Fruit fly (Drosophila melanogaster) whole organism, embryonic: ENCODE results near the gene THADA.

Experiments
- Adf1 ChIP-seq: fragments of 200-800 bp; sonication (Bioruptor generic); IDR thresholded peaks from 2 replicates; pipeline ENCODE4 v1.3.6; 2022; ENCODE audit warnings: missing biosample characterization, missing genetic modification characterization
- Atf6 ChIP-seq: fragments of 200-800 bp; sonication (Bioruptor generic); IDR thresholded peaks from 2 replicates; pipeline ENCODE4 v1.3.6; 2022; ENCODE audit warnings: missing biosample characterization, missing genetic modification characterization
- Awh ChIP-seq: fragments of 200-800 bp; sonication (Bioruptor generic); IDR thresholded peaks from 2 replicates; pipeline ENCODE4, ENCODE4 v1.3.6; 2022; ENCODE audit warnings: missing biosample characterization, missing genetic modification characterization
- B-H1 ChIP-seq: fragments of 200-800 bp; sonication (Bioruptor generic); IDR thresholded peaks from 3 replicates; pipeline ENCODE4 v1.3.6; 2022; ENCODE audit warnings: missing biosample characterization, missing genetic modification characterization
- Bgb ChIP-seq: fragments of 200-800 bp; sonication (Bioruptor generic); IDR thresholded peaks from 2 replicates; pipeline ENCODE4 v1.3.6; 2022; ENCODE audit warnings: missing biosample characterization, missing genetic modification characterization; ENCODE audit not compliant: partially characterized antibody
- CG10209 ChIP-seq: fragments of 200-800 bp; sonication (Bioruptor generic); optimal IDR thresholded peaks from 3 replicates; lab custom pipeline; 2017; ENCODE audit warnings: missing biosample characterization, mild to moderate bottlenecking, missing genetic modification characterization, missing genetic modification reagents
- CG1024 ChIP-seq: fragments of 200-800 bp; sonication (Bioruptor generic); IDR thresholded peaks from 2 replicates; pipeline ENCODE4 v1.3.6; 2022; ENCODE audit warnings: missing biosample characterization, missing genetic modification characterization
- CG10267 ChIP-seq: fragments of 200-800 bp; sonication (Bioruptor generic); optimal IDR thresholded peaks from 2 replicates; lab custom pipeline; 2018; ENCODE audit warnings: missing biosample characterization, mild to moderate bottlenecking, missing genetic modification characterization, moderate library complexity
- CG12219 ChIP-seq: fragments of 200-800 bp; sonication (Bioruptor generic); optimal IDR thresholded peaks from 3 replicates; lab custom pipeline; 2018; ENCODE audit warnings: missing biosample characterization, mild to moderate bottlenecking, missing genetic modification characterization
- CG16779 ChIP-seq: fragments of 200-800 bp; sonication (Bioruptor generic); IDR thresholded peaks from 2 replicates; pipeline ENCODE4 v1.3.6; 2022; ENCODE audit warnings: missing biosample characterization, missing genetic modification characterization
- CG16815 ChIP-seq: fragments of 200-800 bp; sonication (Bioruptor generic); optimal IDR thresholded peaks from 3 replicates; lab custom pipeline; 2017; ENCODE audit warnings: missing biosample characterization, mild to moderate bottlenecking, missing genetic modification characterization
- CG17568 ChIP-seq: fragments of 200-800 bp; sonication (Bioruptor generic); optimal IDR thresholded peaks from 2 replicates; lab custom pipeline; 2018; ENCODE audit warnings: missing biosample characterization, mild to moderate bottlenecking, missing genetic modification characterization, moderate library complexity
- CG18262 ChIP-seq: fragments of 200-800 bp; optimal IDR thresholded peaks from 3 replicates; lab custom pipeline; 2019; ENCODE audit warnings: missing biosample characterization, mild to moderate bottlenecking, missing genetic modification characterization, moderate library complexity
- CG18764 ChIP-seq: fragments of 200-800 bp; sonication (Bioruptor generic); optimal IDR thresholded peaks from 3 replicates; lab custom pipeline; 2016; ENCODE audit warnings: missing biosample characterization, missing genetic modification characterization
- CG30431 ChIP-seq: fragments of 200-800 bp; sonication (Bioruptor generic); optimal IDR thresholded peaks from 2 replicates; lab custom pipeline; 2017; ENCODE audit warnings: missing biosample characterization, missing genetic modification characterization
- CG31388 ChIP-seq: fragments of 200-800 bp; sonication (Bioruptor generic); optimal IDR thresholded peaks from 2 replicates; lab custom pipeline; 2016; ENCODE audit warnings: missing biosample characterization, missing genetic modification characterization
- CG3407 ChIP-seq: fragments of 200-800 bp; sonication (Bioruptor generic); optimal IDR thresholded peaks from 2 replicates; lab custom pipeline; 2018; ENCODE audit warnings: missing biosample characterization, mild to moderate bottlenecking, missing genetic modification characterization
- CG34422 ChIP-seq: fragments of 200-800 bp; sonication (Bioruptor generic); IDR thresholded peaks from 3 replicates; pipeline ENCODE4 v1.3.6; 2022; ENCODE audit warnings: missing biosample characterization, missing genetic modification characterization
- CG3847 ChIP-seq: fragments of 200-800 bp; sonication (Bioruptor generic); IDR thresholded peaks from 2 replicates; pipeline ENCODE4 v1.3.6; 2022; ENCODE audit warnings: missing biosample characterization, missing genetic modification characterization
- CG4424 ChIP-seq: fragments of 200-800 bp; sonication (Bioruptor generic); optimal IDR thresholded peaks from 3 replicates; lab custom pipeline; 2016; ENCODE audit warnings: missing biosample characterization, missing genetic modification characterization
- CG6813 ChIP-seq: fragments of 200-800 bp; sonication (Bioruptor generic); optimal IDR thresholded peaks from 2 replicates; lab custom pipeline; 2017; ENCODE audit warnings: missing biosample characterization, missing genetic modification characterization, mild to moderate bottlenecking, moderate library complexity, missing genetic modification reagents
- CG7786 ChIP-seq: fragments of 200-800 bp; sonication (Bioruptor generic); optimal IDR thresholded peaks from 2 replicates; lab custom pipeline; 2016; ENCODE audit warnings: missing biosample characterization, missing genetic modification characterization
- CG9609 ChIP-seq: fragments of 200-800 bp; sonication (Bioruptor generic); optimal IDR thresholded peaks from 3 replicates; lab custom pipeline; 2016; ENCODE audit warnings: missing biosample characterization, missing genetic modification characterization
- CG9876 ChIP-seq: fragments of 200-800 bp; sonication (Bioruptor generic); optimal IDR thresholded peaks from 2 replicates; lab custom pipeline; 2016; ENCODE audit warnings: missing biosample characterization, missing genetic modification characterization
- D19A ChIP-seq: fragments of 200-800 bp; optimal IDR thresholded peaks from 3 replicates; lab custom pipeline; 2019; ENCODE audit warnings: missing biosample characterization, mild to moderate bottlenecking, missing genetic modification characterization, moderate library complexity
- Dip3 ChIP-seq: fragments of 200-800 bp; sonication (Bioruptor generic); optimal IDR thresholded peaks from 3 replicates; lab custom pipeline; 2016; ENCODE audit warnings: missing biosample characterization, missing genetic modification characterization
- Dll ChIP-seq: fragments of 200-800 bp; sonication (Bioruptor generic); IDR thresholded peaks from 4 replicates; pipeline ENCODE4 v1.3.6; 2022; ENCODE audit warnings: missing biosample characterization, missing genetic modification characterization; ENCODE audit not compliant: partially characterized antibody
- Fer3 ChIP-seq: fragments of 200-800 bp; sonication (Bioruptor generic); optimal IDR thresholded peaks from 2 replicates; lab custom pipeline; 2018; ENCODE audit warnings: missing biosample characterization, mild to moderate bottlenecking, missing genetic modification characterization, moderate library complexity
- Max ChIP-seq: fragments of 200-800 bp; sonication (Bioruptor generic); optimal IDR thresholded peaks from 2 replicates; lab custom pipeline; 2016; ENCODE audit warnings: missing biosample characterization, mild to moderate bottlenecking, missing genetic modification characterization
- Nf-YA ChIP-seq: fragments of 200-800 bp; sonication (Bioruptor generic); IDR thresholded peaks from 2 replicates; pipeline ENCODE4 v1.3.6; 2022; ENCODE audit warnings: missing biosample characterization, missing genetic modification characterization
- Oaz ChIP-seq: fragments of 200-800 bp; sonication (Bioruptor generic); IDR thresholded peaks from 2 replicates; pipeline ENCODE4 v1.3.6; 2022; ENCODE audit warnings: missing biosample characterization, missing genetic modification characterization
- Rx ChIP-seq: fragments of 200-800 bp; sonication (Bioruptor generic); IDR thresholded peaks from 2 replicates; pipeline ENCODE4 v1.3.6; 2022; ENCODE audit warnings: missing biosample characterization, missing genetic modification characterization
- Sin3A ChIP-seq: fragments of >200 bp; optimal IDR thresholded peaks from 2 replicates; lab custom pipeline; 2018
- Ssrp ChIP-seq: fragments of 200-800 bp; sonication (Bioruptor generic); optimal IDR thresholded peaks from 2 replicates; lab custom pipeline; 2018; ENCODE audit warnings: missing biosample characterization, mild to moderate bottlenecking, missing genetic modification characterization, moderate library complexity
- Stat92E ChIP-seq, 3 experiments: fragments of >200 bp in 2 of 3; fragments of 200-800 bp in 1 of 3; sonication (Bioruptor generic) in 1 of 3; optimal IDR thresholded peaks; 2 replicates each; lab custom pipeline; 2017 to 2019; ENCODE audit warnings: missing biosample characterization in 3 of 3, missing genetic modification characterization in 3 of 3, mild to moderate bottlenecking in 1 of 3, moderate library complexity in 1 of 3
- Trl ChIP-seq, 3 experiments: fragments of >200 bp in 2 of 3; fragments of 200-800 bp in 1 of 3; sonication (Bioruptor generic) in 1 of 3; optimal IDR thresholded peaks; 2 replicates in 1 of 3; 3 replicates in 2 of 3; lab custom pipeline; 2016 to 2017; ENCODE audit warnings: missing biosample characterization in 1 of 3, missing genetic modification characterization in 1 of 3
- aop ChIP-seq: fragments of 200-800 bp; sonication (Bioruptor generic); IDR thresholded peaks from 2 replicates; pipeline ENCODE4 v1.3.6; 2022; ENCODE audit warnings: missing biosample characterization, missing genetic modification characterization
- cas ChIP-seq: fragments of 200-800 bp; sonication (Bioruptor generic); IDR thresholded peaks from 2 replicates; pipeline ENCODE4 v1.3.6; 2022; ENCODE audit warnings: missing biosample characterization, missing genetic modification characterization
- crol ChIP-seq: fragments of 200-800 bp; sonication (Bioruptor generic); IDR thresholded peaks from 2 replicates; pipeline ENCODE4 v1.3.6; 2022; ENCODE audit warnings: missing biosample characterization, missing genetic modification characterization
- hth ChIP-seq: fragments of >200 bp; optimal IDR thresholded peaks from 2 replicates; lab custom pipeline; 2017; ENCODE audit warnings: inconsistent platforms
- ken ChIP-seq: fragments of 200-800 bp; sonication (Bioruptor generic); IDR thresholded peaks from 3 replicates; pipeline ENCODE4 v1.3.6; 2022; ENCODE audit warnings: missing biosample characterization, missing genetic modification characterization
- klu ChIP-seq: fragments of 200-800 bp; sonication (Bioruptor generic); IDR thresholded peaks from 2 replicates; pipeline ENCODE4 v1.3.6; 2022; ENCODE audit warnings: missing biosample characterization, missing genetic modification characterization
- maf-S ChIP-seq: fragments of 200-800 bp; sonication (Bioruptor generic); optimal IDR thresholded peaks from 2 replicates; lab custom pipeline; 2016; ENCODE audit warnings: missing biosample characterization, missing genetic modification characterization
- nerfin-1 ChIP-seq: fragments of 200-800 bp; sonication (Bioruptor generic); optimal IDR thresholded peaks from 3 replicates; lab custom pipeline; 2019; ENCODE audit warnings: missing biosample characterization, mild to moderate bottlenecking, missing genetic modification characterization, moderate library complexity
- p53 ChIP-seq: fragments of 200-800 bp; sonication (Bioruptor generic); optimal IDR thresholded peaks from 2 replicates; lab custom pipeline; 2016; ENCODE audit warnings: missing biosample characterization, missing genetic modification characterization
- pfk ChIP-seq: fragments of 200-800 bp; sonication (Bioruptor generic); optimal IDR thresholded peaks from 2 replicates; lab custom pipeline; 2018; ENCODE audit warnings: missing biosample characterization, mild to moderate bottlenecking, missing genetic modification characterization, moderate library complexity
- rib ChIP-seq: fragments of 200-800 bp; sonication (Bioruptor generic); IDR thresholded peaks from 2 replicates; pipeline ENCODE4 v1.3.6; 2022; ENCODE audit warnings: missing biosample characterization, missing genetic modification characterization
- toy ChIP-seq: fragments of 200-800 bp; sonication (Bioruptor generic); IDR thresholded peaks from 2 replicates; pipeline ENCODE4 v1.3.6; 2022; ENCODE audit warnings: missing biosample characterization, missing genetic modification characterization
- tup ChIP-seq: fragments of 200-800 bp; sonication (Bioruptor generic); optimal IDR thresholded peaks from 2 replicates; lab custom pipeline; 2016; ENCODE audit warnings: missing biosample characterization, mild to moderate bottlenecking, missing genetic modification characterization, moderate library complexity
- usp ChIP-seq: fragments of >200 bp; optimal IDR thresholded peaks from 2 replicates; lab custom pipeline; 2017; ENCODE audit warnings: missing biosample characterization, missing genetic modification characterization
- yki ChIP-seq: fragments of >200 bp; optimal IDR thresholded peaks from 3 replicates; lab custom pipeline; 2018

The THADA gene

dm6 chrX:19842397-19843261, 22.7 kb downstream of the THADA start (continued):
- no peak for TF ChIP-seq CG7786 (GFP tag; lab: Kevin White, UChicago)
- TF ChIP-seq CG3847 (GFP tag; lab: Robert Waterston, UW), result no peak
- TF ChIP-seq CG3407 (GFP tag; lab: Kevin White, UChicago), result no peak
- TF ChIP-seq yki (lab: Kevin White, UChicago), result no peak
- TF ChIP-seq Nf-YA (GFP tag; lab: Robert Waterston, UW), result no peak
- TF ChIP-seq Stat92E (GFP tag; optimal IDR thresholded peaks at IDR 0.05; lab: Kevin White, UChicago), result no peak
- TF ChIP-seq CG10267 (tag; lab: Kevin White, UChicago), result peak; percentile 29
- no peak for TF ChIP-seq Adf1 (GFP tag; lab: Robert Waterston, UW)
- no peak for TF ChIP-seq B-H1 (GFP tag; lab: Robert Waterston, UW)
- TF ChIP-seq CG16815 (GFP tag; lab: Kevin White, UChicago), result no peak
- no peak for TF ChIP-seq nerfin-1 (tag; lab: Kevin White, UChicago)
- no peak for TF ChIP-seq CG17568 (GFP tag; lab: Kevin White, UChicago)
- no peak for TF ChIP-seq crol
- TF ChIP-seq maf-S (GFP tag; lab: Kevin White, UChicago), result no peak
- TF ChIP-seq klu, result no peak
- TF ChIP-seq hth (lab: Kevin White, UChicago), result no peak
- no peak for TF ChIP-seq Rx (GFP tag; lab: Robert Waterston, UW)
- TF ChIP-seq Bgb, result no peak
- TF ChIP-seq Awh, result no peak
- no peak for TF ChIP-seq Fer3
- TF ChIP-seq CG6813 (GFP tag; lab: Kevin White, UChicago), result peak; percentile 6
- no peak for TF ChIP-seq cas (GFP tag; lab: Robert Waterston, UW)
- TF ChIP-seq CG9876 (GFP tag; lab: Kevin White, UChicago), result no peak
- TF ChIP-seq CG1024 (GFP tag; lab: Robert Waterston, UW), result no peak
- peak; percentile 3 for TF ChIP-seq Ssrp (tag; lab: Kevin White, UChicago)
- no peak for TF ChIP-seq CG9609 (GFP tag; lab: Kevin White, UChicago)
- no peak for TF ChIP-seq pfk (GFP tag; lab: Kevin White, UChicago)
- TF ChIP-seq toy, result no peak
- no peak for TF ChIP-seq CG16779 (GFP tag; lab: Robert Waterston, UW)
- peak; percentile 48 for TF ChIP-seq CG18262 (tag; lab: Kevin White, UChicago)
- no peak for TF ChIP-seq aop
- no peak for TF ChIP-seq ken
- TF ChIP-seq Dll, result no peak
- no peak for TF ChIP-seq CG12219
- TF ChIP-seq Max, result no peak
- no peak for TF ChIP-seq CG30431 (GFP tag; lab: Kevin White, UChicago)
- no peak for TF ChIP-seq Dip3
- no peak for TF ChIP-seq D19A (tag; lab: Kevin White, UChicago)
- no peak for TF ChIP-seq CG34422 (GFP tag; lab: Robert Waterston, UW)
- TF ChIP-seq Sin3A (lab: Kevin White, UChicago), result no peak
- no peak for TF ChIP-seq Oaz
- no peak for TF ChIP-seq rib (GFP tag; lab: Robert Waterston, UW)
- TF ChIP-seq CG18764 (GFP tag; lab: Kevin White, UChicago), result no peak
- TF ChIP-seq CG4424 (GFP tag; lab: Kevin White, UChicago), result peak; percentile 24
- TF ChIP-seq p53, result no peak
- TF ChIP-seq Atf6 (GFP tag; lab: Robert Waterston, UW), result no peak
- no peak for TF ChIP-seq CG31388 (GFP tag; lab: Kevin White, UChicago)
- TF ChIP-seq Trl (optimal IDR thresholded peaks at IDR 0.05; lab: Kevin White, UChicago), result no peak
- TF ChIP-seq Trl (GFP tag; optimal IDR thresholded peaks at IDR 0.05; lab: Kevin White, UChicago), result no peak
- no peak for TF ChIP-seq usp
- no peak for TF ChIP-seq tup (GFP tag; lab: Kevin White, UChicago)
- TF ChIP-seq CG10209 (GFP tag; lab: Kevin White, UChicago), result peak; percentile 24
